Worm (Caenorhabditis elegans): ENCODE measurements around the gene Y41E3.7.

DNA sequence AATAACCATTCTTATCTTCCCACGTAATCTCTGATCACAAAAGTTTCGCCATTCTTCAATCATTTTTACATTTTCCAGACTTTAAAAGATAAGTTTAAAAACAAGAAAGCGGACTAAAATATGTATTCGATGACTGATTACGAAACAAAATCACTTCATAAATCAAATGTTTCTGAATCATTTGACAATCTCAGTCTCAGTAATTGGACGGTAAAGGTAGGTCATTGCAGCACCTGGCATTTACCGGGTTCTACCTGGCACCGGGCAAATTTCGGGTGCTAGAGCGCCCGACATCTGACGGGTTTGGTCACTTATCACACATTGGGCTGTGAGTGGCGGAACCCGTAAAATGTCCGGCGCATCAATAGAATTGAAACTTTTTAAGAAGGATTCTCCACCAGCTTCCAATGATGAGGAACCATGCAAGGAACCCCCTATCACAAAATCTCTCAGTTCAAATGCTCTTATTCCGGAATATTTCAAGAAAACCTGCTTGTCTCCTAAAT lies 42.3 kb downstream of the Y41E3.7 start, which contains the start of gene Y41E3.19:
- no peak for TF ChIP-seq W03F9.2 (tag; optimal IDR thresholded peaks at IDR 0.05)
- TF ChIP-seq him-1 (tag; optimal IDR thresholded peaks at IDR 0.05): no peak
- no peak for TF ChIP-seq dao-5 (tag; optimal IDR thresholded peaks at IDR 0.05)

Measured in whole organism, L4/young adult.